Fruit fly (Drosophila melanogaster): ENCODE data around the gene Tgs1.

The Tgs1 gene

dm6 chr3R:18243718-18244170 is 11.6 kb upstream of the Tgs1 start (continued):
- peak in 1 of 2 experiments; percentile 12 for TF ChIP-seq Hr51 (GFP tag; optimal IDR thresholded peaks at IDR 0.05)
- TF ChIP-seq Oli (tag; optimal IDR thresholded peaks at IDR 0.05), result no peak
- TF ChIP-seq CG14667 (GFP tag; IDR thresholded peaks at IDR 0.05), result no peak
- TF ChIP-seq scrt (GFP tag; optimal IDR thresholded peaks at IDR 0.05), result peak; percentile 50
- no peak for TF ChIP-seq trh (GFP tag; optimal IDR thresholded peaks at IDR 0.05)
- TF ChIP-seq ro (GFP tag; IDR thresholded peaks at IDR 0.05), result no peak
- TF ChIP-seq CG33213 (GFP tag; optimal IDR thresholded peaks at IDR 0.05), result peak; percentile 10
- peak; percentile 83 for TF ChIP-seq Med (GFP tag)
- no peak for TF ChIP-seq GATAe (GFP tag; conservative IDR thresholded peaks at IDR 0.05)
- no peak for TF ChIP-seq CG12942 (GFP tag; optimal IDR thresholded peaks at IDR 0.05)
- TF ChIP-seq Antp (GFP tag; optimal IDR thresholded peaks at IDR 0.05), result peak; percentile 24
- TF ChIP-seq HLH3B (GFP tag; IDR thresholded peaks at IDR 0.05), result no peak
- TF ChIP-seq gem (tag; optimal IDR thresholded peaks at IDR 0.05), result no peak
- no peak for TF ChIP-seq bab2 (GFP tag; optimal IDR thresholded peaks at IDR 0.05)
- TF ChIP-seq CG7987 (GFP tag; optimal IDR thresholded peaks at IDR 0.05), result no peak
- TF ChIP-seq CG7745 (tag; optimal IDR thresholded peaks at IDR 0.05), result no peak
- TF ChIP-seq HLH54F (GFP tag; optimal IDR thresholded peaks at IDR 0.05), result no peak
- TF ChIP-seq CG11504 (tag; optimal IDR thresholded peaks at IDR 0.05), result no peak
- no peak for TF ChIP-seq h (optimal IDR thresholded peaks at IDR 0.05)
- TF ChIP-seq nerfin-1 (tag; optimal IDR thresholded peaks at IDR 0.05), result peak; percentile 6
- TF ChIP-seq CG31441 (GFP tag; IDR thresholded peaks at IDR 0.05), result no peak
- TF ChIP-seq Lpt (GFP tag; optimal IDR thresholded peaks at IDR 0.05), result no peak
- TF ChIP-seq CG13123 (GFP tag; optimal IDR thresholded peaks at IDR 0.05), result no peak
- peak; percentile 0 for TF ChIP-seq MTF-1 (GFP tag; optimal IDR thresholded peaks at IDR 0.05; ENCODE audit: borderline replicate concordance)
- TF ChIP-seq E2f1 (GFP tag; IDR thresholded peaks at IDR 0.05), result no peak
- no peak for TF ChIP-seq Nf-YB (GFP tag; optimal IDR thresholded peaks at IDR 0.05)
- no peak for TF ChIP-seq ac (GFP tag; optimal IDR thresholded peaks at IDR 0.05)
- TF ChIP-seq CG17912 (GFP tag; optimal IDR thresholded peaks at IDR 0.05), result no peak
- no peak for TF ChIP-seq CG6683 (GFP tag; optimal IDR thresholded peaks at IDR 0.05)
- TF ChIP-seq CG9437 (GFP tag; optimal IDR thresholded peaks at IDR 0.05), result no peak
- no peak; the same call in 1 of the 2 replicates for TF ChIP-seq Rfx (GFP tag; IDR thresholded peaks at IDR 0.05)
- TF ChIP-seq CG1602 (GFP tag; optimal IDR thresholded peaks at IDR 0.05), result no peak
- TF ChIP-seq Hr78 (GFP tag; optimal IDR thresholded peaks at IDR 0.05), result no peak
- TF ChIP-seq Trl (optimal IDR thresholded peaks at IDR 0.05), result no peak
- TF ChIP-seq Trl (GFP tag; optimal IDR thresholded peaks at IDR 0.05), result no peak
- no peak for TF ChIP-seq CG13894 (tag; optimal IDR thresholded peaks at IDR 0.05)
- TF ChIP-seq gt (GFP tag; IDR thresholded peaks at IDR 0.05), result no peak
- no peak for TF ChIP-seq Opbp (GFP tag; IDR thresholded peaks at IDR 0.05; ENCODE audit: partially characterized antibody)
- TF ChIP-seq Scr (GFP tag; IDR thresholded peaks at IDR 0.05; ENCODE audit: partially characterized antibody), result no peak
- no peak for TF ChIP-seq CG16815 (GFP tag; optimal IDR thresholded peaks at IDR 0.05)
- TF ChIP-seq Xbp1 (GFP tag; optimal IDR thresholded peaks at IDR 0.05), result no peak
- no peak for TF ChIP-seq CG18476 (GFP tag; optimal IDR thresholded peaks at IDR 0.05)
- TF ChIP-seq tup (GFP tag; optimal IDR thresholded peaks at IDR 0.05), result peak; percentile 1
- no peak for TF ChIP-seq Dad (GFP tag; optimal IDR thresholded peaks at IDR 0.05)
- TF ChIP-seq Ets65A (GFP tag), result no peak
- no peak for TF ChIP-seq ase (GFP tag; IDR thresholded peaks at IDR 0.05)
- no peak for TF ChIP-seq CG17359 (tag; optimal IDR thresholded peaks at IDR 0.05)
- no peak for TF ChIP-seq Sox100B (GFP tag; optimal IDR thresholded peaks at IDR 0.05)
- no peak for TF ChIP-seq pho (GFP tag; optimal IDR thresholded peaks at IDR 0.05)
- TF ChIP-seq row (GFP tag; IDR thresholded peaks at IDR 0.05), result peak; percentile 5; the same call in 1 of the 3 replicates
- TF ChIP-seq CG6689 (GFP tag; IDR thresholded peaks at IDR 0.05), result no peak
- TF ChIP-seq CG5953 (GFP tag; IDR thresholded peaks at IDR 0.05), result no peak
